Worm (Caenorhabditis elegans): ENCODE measurements around the gene R144.12.
"Not testable (repeated sequence)": the region's sequence is repeated elsewhere in the genome, so short reads cannot be mapped to it uniquely, and the experiment has no call there.

The R144.12 gene

DNA sequence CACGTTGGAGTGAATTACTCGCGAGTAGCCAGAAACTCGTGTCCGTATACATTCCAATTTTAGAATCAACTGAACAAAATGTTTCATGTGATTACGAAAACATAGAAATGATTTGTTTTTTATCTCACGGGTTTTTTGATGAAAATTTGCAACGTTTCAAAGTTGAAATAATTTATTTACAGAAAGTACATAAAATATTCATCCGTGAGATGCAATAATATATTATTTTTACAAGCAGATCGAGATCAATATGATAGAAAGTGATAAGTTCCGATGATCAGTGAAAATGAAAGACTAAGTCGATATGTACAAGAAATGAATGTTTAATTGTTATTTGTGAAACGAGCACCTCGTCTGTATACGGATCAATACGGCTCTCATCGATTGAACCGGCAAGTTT, 26.4 kb downstream of the R144.12 start, which contains the start of gene C27F2.6:
TSS of gene C27F2.6 (minus strand) at position 101 of the 400 bp plus-strand sequence.
- TF ChIP-seq jun-1, nhr-25, ztf-4 (tag; optimal IDR thresholded peaks at IDR 0.05): not testable (repeated sequence)

ce11 chrIII:4968146-4968545, 38.6 kb downstream of the R144.12 start:
- TF ChIP-seq nfya-1 (tag; optimal IDR thresholded peaks at IDR 0.05; ENCODE audit: insufficient read depth) (peak; percentile 12), ama-1 (optimal IDR thresholded peaks at IDR 0.05) (no peak), lsy-12 (tag; optimal IDR thresholded peaks at IDR 0.05) (no peak)

DNA sequence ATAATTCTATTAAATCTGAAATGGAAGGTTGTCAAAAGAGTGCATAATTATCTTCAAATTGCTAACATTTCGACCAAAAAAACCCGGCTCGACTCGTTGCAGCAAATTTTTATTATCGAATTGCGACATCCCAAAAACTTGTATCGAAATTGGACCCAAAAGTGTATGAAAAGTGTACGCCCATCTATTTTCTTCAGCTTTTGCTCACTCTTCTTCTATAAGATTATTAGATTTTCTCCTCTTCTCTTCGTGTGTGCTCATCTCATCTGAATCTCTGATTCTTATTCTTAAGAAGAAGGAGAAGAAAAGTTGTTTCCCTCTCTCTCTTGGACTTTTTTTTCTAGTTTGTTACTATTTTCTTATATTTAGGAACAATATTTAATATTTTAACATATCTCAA, 39.5 kb downstream of the R144.12 start:
- TF ChIP-seq fkh-10 (GFP tag; optimal IDR thresholded peaks at IDR 0.05) (peak; percentile 94), tbx-2 (tag; optimal IDR thresholded peaks at IDR 0.05) (no peak)

ce11 chrIII:4965271-4965670, 41.5 kb downstream of the R144.12 start, which contains the start of gene nca-2:
Gene nca-2 (plus strand): TSS chrIII:4965571.
- no peak for TF ChIP-seq mdl-1 (tag; optimal IDR thresholded peaks at IDR 0.05)
- TF ChIP-seq nhr-11 (tag; optimal IDR thresholded peaks at IDR 0.05): no peak
- no peak for TF ChIP-seq nhr-77 (tag; optimal IDR thresholded peaks at IDR 0.05)
- no peak for TF ChIP-seq fos-1 (tag; optimal IDR thresholded peaks at IDR 0.05)
- no peak for TF ChIP-seq jun-1 (tag; optimal IDR thresholded peaks at IDR 0.05)
- no peak for TF ChIP-seq egl-27 (tag; optimal IDR thresholded peaks at IDR 0.05)
- TF ChIP-seq pha-4 (tag; optimal IDR thresholded peaks at IDR 0.05): no peak
- TF ChIP-seq ztf-11 (tag; optimal IDR thresholded peaks at IDR 0.05): no peak
- no peak for TF ChIP-seq ZK546.5 (tag; optimal IDR thresholded peaks at IDR 0.05)

- TF ChIP-seq ZK546.5 (tag; optimal IDR thresholded peaks at IDR 0.05): no peak
- peak; percentile 79 for TF ChIP-seq nhr-25 (tag; optimal IDR thresholded peaks at IDR 0.05)
- peak; percentile 27 for TF ChIP-seq ceh-82 (tag; optimal IDR thresholded peaks at IDR 0.05)
- TF ChIP-seq nfya-1 (tag; optimal IDR thresholded peaks at IDR 0.05; ENCODE audit: insufficient read depth): peak; percentile 92
- TF ChIP-seq lin-15B (tag; optimal IDR thresholded peaks at IDR 0.05): peak; percentile 84
- peak; percentile 91 for TF ChIP-seq snpc-4 (tag; optimal IDR thresholded peaks at IDR 0.05)
- peak; percentile 91 for TF ChIP-seq nhr-23 (tag; optimal IDR thresholded peaks at IDR 0.05)
- TF ChIP-seq sea-2 (GFP tag; optimal IDR thresholded peaks at IDR 0.05): no peak
- peak; percentile 92 for TF ChIP-seq pha-4 (tag; optimal IDR thresholded peaks at IDR 0.05)
- TF ChIP-seq jun-1 (tag; optimal IDR thresholded peaks at IDR 0.05): peak; percentile 60
- no peak for TF ChIP-seq fos-1 (tag; optimal IDR thresholded peaks at IDR 0.05)
- TF ChIP-seq lin-39 (tag; optimal IDR thresholded peaks at IDR 0.05): peak; percentile 67
- TF ChIP-seq nhr-28 (tag; optimal IDR thresholded peaks at IDR 0.05): no peak
- peak; percentile 55 for TF ChIP-seq elt-2 (tag; optimal IDR thresholded peaks at IDR 0.05)
- TF ChIP-seq R02D3.7 (tag; optimal IDR thresholded peaks at IDR 0.05): peak; percentile 79
- TF ChIP-seq mdl-1 (tag; optimal IDR thresholded peaks at IDR 0.05): no peak
- no peak for TF ChIP-seq unc-62 (GFP tag; optimal IDR thresholded peaks at IDR 0.05)
- TF ChIP-seq ceh-16 (tag; optimal IDR thresholded peaks at IDR 0.05): no peak
- TF ChIP-seq nhr-12 (tag; optimal IDR thresholded peaks at IDR 0.05): no peak
- peak; percentile 51 for TF ChIP-seq nhr-11 (tag; optimal IDR thresholded peaks at IDR 0.05)
- peak; percentile 72 for TF ChIP-seq lsy-12 (tag; optimal IDR thresholded peaks at IDR 0.05)
- no peak for TF ChIP-seq aly-2 (tag; optimal IDR thresholded peaks at IDR 0.05)
- peak; percentile 3 for TF ChIP-seq fkh-10 (GFP tag; optimal IDR thresholded peaks at IDR 0.05)
- TF ChIP-seq nhr-43 (tag; optimal IDR thresholded peaks at IDR 0.05; ENCODE audit: poor library complexity, severe bottlenecking): peak; percentile 83
- TF ChIP-seq egl-5 (tag; optimal IDR thresholded peaks at IDR 0.05): peak; percentile 12
- TF ChIP-seq skn-1 (tag; optimal IDR thresholded peaks at IDR 0.05): peak; percentile 64
- TF ChIP-seq hmg-11 (tag; optimal IDR thresholded peaks at IDR 0.05): peak; percentile 63
- peak; percentile 70 for TF ChIP-seq tbx-2 (tag; optimal IDR thresholded peaks at IDR 0.05)
- TF ChIP-seq fkh-2 (tag; optimal IDR thresholded peaks at IDR 0.05): peak; percentile 22
- TF ChIP-seq ceh-28 (tag; optimal IDR thresholded peaks at IDR 0.05): peak; percentile 75
- TF ChIP-seq elt-3 (tag; optimal IDR thresholded peaks at IDR 0.05): peak in 1 of 3 experiments; percentile 13
- no peak for TF ChIP-seq elt-1 (tag; optimal IDR thresholded peaks at IDR 0.05)
- TF ChIP-seq mml-1 (tag; optimal IDR thresholded peaks at IDR 0.05): no peak
- peak; percentile 43 for TF ChIP-seq ama-1 (optimal IDR thresholded peaks at IDR 0.05)
- TF ChIP-seq eor-1 (tag; optimal IDR thresholded peaks at IDR 0.05): no peak
- TF ChIP-seq egl-27 (tag; optimal IDR thresholded peaks at IDR 0.05): no peak
- TF ChIP-seq pqm-1 (tag; optimal IDR thresholded peaks at IDR 0.05): peak; percentile 34
- TF ChIP-seq nhr-77 (tag; optimal IDR thresholded peaks at IDR 0.05): peak; percentile 50
Observed at ce11 chrIII:4962886-4963285, 43.9 kb downstream of the R144.12 start, which contains the start of gene C27F2.9. Gene C27F2.9 (minus strand): TSS chrIII:4963044.

All from whole organism, L3 larva.